Worm (Caenorhabditis elegans): Measurements from ENCODE around the gene Y116A8C.40.

ce11 chrIV:17183629-17184028 lies 32.9 kb upstream of the Y116A8C.40 start, which contains the start of gene col-138:
- no peak for TF ChIP-seq tbx-37 (GFP tag; conservative IDR thresholded peaks at IDR 0.05)
- no peak for TF ChIP-seq ama-1 (optimal IDR thresholded peaks at IDR 0.05)
- TF ChIP-seq flt-1 (GFP tag; IDR thresholded peaks at IDR 0.05), result no peak
- TF ChIP-seq ceh-13 (GFP tag; optimal IDR thresholded peaks at IDR 0.05), result no peak
